Worm (Caenorhabditis elegans): ENCODE data around the gene R52.6.
A peak's percentile ranks its signal among the peaks of the same experiment; 100 is the strongest.

R52.6 gene

DNA sequence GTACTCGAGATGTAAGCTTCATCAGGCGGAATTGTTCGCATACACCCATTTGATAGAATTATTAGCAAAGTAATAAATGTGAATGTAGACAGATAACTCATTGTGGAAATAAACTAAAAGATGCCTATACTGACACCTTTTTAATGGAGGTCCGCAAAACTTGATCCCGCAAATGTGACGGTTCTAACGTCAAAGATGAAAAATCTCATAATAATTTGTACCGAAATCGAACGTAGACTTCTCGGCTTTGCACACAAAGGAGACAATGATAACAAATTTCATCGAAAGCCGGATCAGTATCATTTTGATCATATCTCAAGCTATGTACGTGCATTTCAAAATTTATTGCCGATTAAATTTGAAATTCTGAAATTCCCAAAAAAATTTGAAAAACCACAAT, 4.6 kb downstream of the R52.6 start, which contains the start of gene R52.4:
Gene R52.4, minus strand, starts transcription at position 101 of the 400 bp plus-strand sequence.
- no peak for TF ChIP-seq attf-4 (tag; optimal IDR thresholded peaks at IDR 0.05)
- TF ChIP-seq F49E8.2 (tag; optimal IDR thresholded peaks at IDR 0.05; ENCODE audit: borderline replicate concordance) = no peak
- no peak for TF ChIP-seq sdz-12 (GFP tag; optimal IDR thresholded peaks at IDR 0.05)
- no peak for TF ChIP-seq snpc-1.2 (GFP tag; IDR thresholded peaks at IDR 0.05)
- no peak for TF ChIP-seq mes-2 (tag; optimal IDR thresholded peaks at IDR 0.05; ENCODE audit: poor library complexity, severe bottlenecking)
- TF ChIP-seq Y5F2A.4 (GFP tag; optimal IDR thresholded peaks at IDR 0.05) = no peak
- no peak for TF ChIP-seq egl-43 (GFP tag; IDR thresholded peaks at IDR 0.05)
- no peak for TF ChIP-seq php-3 (GFP tag; IDR thresholded peaks at IDR 0.05)
- no peak for TF ChIP-seq zfp-3 (GFP tag; conservative IDR thresholded peaks at IDR 0.05)
- no peak for TF ChIP-seq ztf-7 (tag; optimal IDR thresholded peaks at IDR 0.05)
- no peak for TF ChIP-seq vab-7 (GFP tag; IDR thresholded peaks at IDR 0.05)
- no peak for TF ChIP-seq mxl-2 (GFP tag; conservative IDR thresholded peaks at IDR 0.05)
- no peak for TF ChIP-seq nhr-10 (tag; optimal IDR thresholded peaks at IDR 0.05)
- no peak for TF ChIP-seq nhr-77 (tag; optimal IDR thresholded peaks at IDR 0.05)
- TF ChIP-seq ceh-20 (GFP tag; IDR thresholded peaks at IDR 0.05) = no peak
- TF ChIP-seq F44E2.7 (GFP tag; IDR thresholded peaks at IDR 0.05) = no peak

DNA sequence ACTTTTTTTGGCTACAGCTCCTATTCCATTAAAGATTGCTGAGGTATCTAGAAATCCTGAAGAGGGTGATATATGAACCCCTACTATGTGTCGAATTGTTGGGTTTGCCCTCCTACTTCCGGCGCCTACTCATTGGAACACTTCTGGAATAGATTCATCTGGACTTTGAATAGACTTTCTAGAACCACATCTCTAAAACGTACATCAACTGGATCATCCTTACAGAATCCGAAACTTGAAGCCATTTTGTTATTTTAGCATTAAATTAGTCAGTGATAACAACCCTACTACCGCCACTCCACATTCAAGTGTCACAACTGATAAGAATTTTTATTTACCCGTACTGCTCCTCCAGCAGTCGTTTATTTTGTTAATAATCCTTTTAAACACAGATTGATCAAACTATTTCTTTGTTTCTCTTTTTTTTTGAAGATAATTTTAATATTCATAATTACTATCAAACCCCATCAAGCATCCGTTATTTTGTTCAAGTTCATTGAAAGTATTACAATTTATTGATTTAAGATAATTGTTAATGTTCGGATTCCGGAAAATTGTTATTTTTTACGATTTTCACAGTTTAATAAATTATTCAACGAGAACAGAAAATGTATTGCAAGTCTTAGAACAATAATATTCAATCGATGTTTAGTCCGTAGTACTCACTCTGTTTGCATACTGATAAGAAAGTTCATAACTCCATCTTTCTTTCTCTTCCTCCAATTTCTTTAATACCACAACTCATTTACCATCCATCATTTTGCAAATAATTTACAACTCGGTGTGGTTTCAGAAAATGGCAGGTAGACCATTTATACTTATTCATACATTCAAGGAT, 13.5 kb downstream of the R52.6 start, which contains the start of gene math-42:
Gene math-42, plus strand, starts transcription at position 788 of the 838 bp plus-strand sequence.
- TF ChIP-seq mdt-29 (GFP tag; IDR thresholded peaks at IDR 0.05) (no peak), unc-62 (GFP tag; optimal IDR thresholded peaks at IDR 0.05 in 1 of 2) (peak in 1 of 2 experiments; percentile 62), unc-62 (tag; optimal IDR thresholded peaks at IDR 0.05) (no peak), aha-1 (tag) (peak; percentile 57), nhr-28 (tag; optimal IDR thresholded peaks at IDR 0.05) (peak; percentile 31), dmd-6 (GFP tag; IDR thresholded peaks at IDR 0.05) (peak; percentile 9; the same call in 1 of the 2 replicates), pqm-1 (tag; optimal IDR thresholded peaks at IDR 0.05) (peak; percentile 52), daf-16 (GFP tag; optimal IDR thresholded peaks at IDR 0.05) (no peak), daf-16 (tag; optimal IDR thresholded peaks at IDR 0.05) (peak; percentile 63), daf-12 (tag; optimal IDR thresholded peaks at IDR 0.05) (no peak)

DNA sequence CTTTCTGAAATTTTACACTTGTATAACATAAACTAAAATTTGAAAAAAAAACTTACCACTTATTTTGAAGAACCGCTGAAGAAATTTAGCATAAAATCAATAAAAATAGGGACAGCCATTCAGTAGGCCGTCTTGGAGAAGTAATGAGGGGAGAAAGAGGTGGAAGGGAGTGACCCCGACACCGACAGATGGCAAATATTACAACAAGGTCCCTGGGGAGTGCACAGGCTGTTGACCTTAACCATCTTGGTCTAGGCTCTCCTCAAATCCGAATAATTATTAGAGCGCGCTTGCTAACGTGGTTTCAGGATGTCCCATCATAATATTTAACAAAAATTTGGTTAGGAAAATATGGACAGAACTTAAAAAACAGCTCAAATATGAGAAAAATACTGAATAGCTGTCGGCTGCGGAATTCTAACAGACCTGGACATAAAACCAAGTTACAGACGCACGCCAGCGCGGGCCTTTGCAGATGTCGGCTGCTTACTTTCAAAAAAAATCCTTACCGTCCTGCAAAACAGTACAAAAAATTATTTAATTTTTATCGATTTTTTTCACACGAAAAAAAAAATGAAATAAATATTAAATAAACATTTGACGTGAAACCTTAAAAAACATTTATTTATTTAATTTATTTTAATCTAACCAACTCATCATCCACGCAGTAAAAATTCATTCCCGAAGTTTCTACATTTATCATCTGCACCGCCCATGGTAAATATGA, 17.8 kb downstream of the R52.6 start, which contains the start of gene T16A1.2:
Gene T16A1.2, plus strand, starts transcription at position 677 of the 727 bp plus-strand sequence.
- TF ChIP-seq ctbp-1 (GFP tag; IDR thresholded peaks at IDR 0.05) = no peak
- TF ChIP-seq ceh-32 (tag; optimal IDR thresholded peaks at IDR 0.05; ENCODE audit: poor library complexity) = no peak
- TF ChIP-seq fos-1 (tag; optimal IDR thresholded peaks at IDR 0.05) = no peak
- TF ChIP-seq hlh-30 (tag; optimal IDR thresholded peaks at IDR 0.05; ENCODE audit: insufficient read depth) = no peak
- TF ChIP-seq jun-1 (tag; optimal IDR thresholded peaks at IDR 0.05) = no peak
- TF ChIP-seq ceh-82 (tag; optimal IDR thresholded peaks at IDR 0.05) = no peak

DNA sequence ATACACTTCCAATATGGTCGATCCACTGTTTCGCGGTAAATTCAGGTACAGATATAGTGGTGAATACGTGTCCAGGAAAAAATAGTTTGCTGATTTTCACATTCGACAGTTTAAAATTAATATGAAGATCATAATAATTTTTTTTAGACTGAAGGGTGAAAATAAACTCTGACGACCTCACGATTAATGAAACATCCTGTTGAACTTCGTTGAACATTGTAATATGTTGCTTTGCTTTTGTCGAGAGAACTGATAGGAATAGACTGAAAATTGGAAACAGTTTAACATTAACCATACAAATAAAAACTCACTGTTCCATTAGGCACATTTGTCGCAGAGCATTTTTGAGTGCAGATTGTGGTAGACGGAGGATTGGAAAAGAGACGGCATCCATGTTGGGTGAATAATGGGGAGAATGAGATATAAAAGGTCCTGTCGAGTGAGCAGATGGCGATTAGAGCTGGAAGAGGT, 19.4 kb downstream of the R52.6 start, which contains the start of gene fbxb-37:
Gene fbxb-37, minus strand, starts transcription at position 421 of the 471 bp plus-strand sequence.
- TF ChIP-seq nhr-28 (tag; optimal IDR thresholded peaks at IDR 0.05) = no peak
- TF ChIP-seq dmd-8 (GFP tag; IDR thresholded peaks at IDR 0.05) = no peak
- TF ChIP-seq unc-62 (GFP tag; optimal IDR thresholded peaks at IDR 0.05 in 1 of 2) = peak in 1 of 2 experiments; percentile 92
- no peak for TF ChIP-seq unc-62 (tag; optimal IDR thresholded peaks at IDR 0.05)
- no peak for TF ChIP-seq duxl-1 (tag; optimal IDR thresholded peaks at IDR 0.05; ENCODE audit: poor library complexity)
